Worm (Caenorhabditis elegans) whole organism, young adult: Measurements from ENCODE around the gene D1005.5.

ENCODE experiments used
- B0019.2 ChIP-seq: fragments of 200-800 bp; sonication (Bioruptor generic); conservative IDR thresholded peaks from 2 replicates; pipeline ENCODE4 v1.3.6; 2022; ENCODE audit warnings: missing genetic modification reagents, missing genetic modification characterization, missing compliant biosample characterization
- B0336.3 ChIP-seq: fragments of 200-800 bp; sonication (Bioruptor generic); IDR thresholded peaks from 2 replicates; pipeline ENCODE4 v1.3.6; 2022; ENCODE audit warnings: missing genetic modification characterization, missing compliant biosample characterization
- D2030.7 ChIP-seq: fragments of 200-800 bp; sonication (Bioruptor generic); IDR thresholded peaks from 2 replicates; pipeline ENCODE4 v1.3.6; 2022; ENCODE audit warnings: missing genetic modification reagents, missing genetic modification characterization, missing compliant biosample characterization
- F22D6.2 ChIP-seq: sonication (generic microtip); optimal IDR thresholded peaks from 2 replicates; lab custom pipeline; 2016; ENCODE audit warnings: mild to moderate bottlenecking, missing genetic modification characterization, missing compliant biosample characterization
- F23B12.7 ChIP-seq: sonication (generic microtip); optimal IDR thresholded peaks from 2 replicates; lab custom pipeline; 2017; ENCODE audit warnings: missing genetic modification characterization, mild to moderate bottlenecking, missing compliant biosample characterization, antibody characterized with exemption, moderate library complexity; ENCODE audit not compliant: insufficient read depth
- F37B4.10 ChIP-seq: fragments of 200-800 bp; sonication (Bioruptor generic); IDR thresholded peaks from 2 replicates; pipeline ENCODE4 v1.3.6; 2022; ENCODE audit warnings: missing genetic modification characterization, missing compliant biosample characterization
- F39B2.1 ChIP-seq: fragments of 200-800 bp; sonication (Bioruptor generic); IDR thresholded peaks from 2 replicates; pipeline ENCODE4 v1.3.6; 2022; ENCODE audit warnings: missing genetic modification reagents, missing genetic modification characterization, missing compliant biosample characterization
- F49E8.2 ChIP-seq: sonication (generic microtip); optimal IDR thresholded peaks from 3 replicates; lab custom pipeline; 2017; ENCODE audit warnings: missing genetic modification characterization, mild to moderate bottlenecking, missing compliant biosample characterization, antibody characterized with exemption, moderate library complexity; ENCODE audit not compliant: insufficient read depth
- F55B11.4 ChIP-seq: sonication (generic microtip); optimal IDR thresholded peaks from 2 replicates; lab custom pipeline; 2016; ENCODE audit warnings: missing compliant biosample characterization, missing genetic modification characterization, borderline replicate concordance; ENCODE audit not compliant: insufficient read depth
- K11D2.4 ChIP-seq: fragments of 200-800 bp; sonication (Bioruptor generic); IDR thresholded peaks from 2 replicates; pipeline ENCODE4 v1.3.6; 2022; ENCODE audit warnings: missing genetic modification reagents, missing genetic modification characterization, missing compliant biosample characterization
- K12H6.12 ChIP-seq: fragments of 200-800 bp; sonication (Bioruptor generic); optimal IDR thresholded peaks from 2 replicates; lab custom pipeline; 2018; ENCODE audit warnings: mild to moderate bottlenecking, missing genetic modification characterization, missing compliant biosample characterization
- Y67H2A.10 ChIP-seq: fragments of 200-800 bp; sonication (Bioruptor generic); conservative IDR thresholded peaks from 2 replicates; pipeline ENCODE4 v1.3.6; 2022; ENCODE audit warnings: missing genetic modification reagents, missing genetic modification characterization, missing compliant biosample characterization
- Y95B8A.8 ChIP-seq: fragments of 200-800 bp; sonication (Bioruptor generic); IDR thresholded peaks from 2 replicates; pipeline ENCODE4 v1.3.6; 2022; ENCODE audit warnings: missing genetic modification reagents, missing genetic modification characterization, missing compliant biosample characterization
- ama-1 ChIP-seq, 3 experiments: fragments of 150-350 bp in 1 of 3; sonication (generic microtip) in 2 of 3; optimal IDR thresholded peaks; 2 replicates each; lab custom pipeline; 2014 to 2018; ENCODE audit warnings: missing biosample characterization in 2 of 3, missing genetic modification characterization in 2 of 3, missing genetic modification reagents in 2 of 3
- aptf-2 ChIP-seq: fragments of 200-800 bp; sonication (Bioruptor generic); conservative IDR thresholded peaks from 2 replicates; pipeline ENCODE4 v1.3.6; 2022; ENCODE audit warnings: missing genetic modification reagents, missing genetic modification characterization, missing compliant biosample characterization
- atf-7 ChIP-seq: sonication (generic microtip); optimal IDR thresholded peaks from 2 replicates; lab custom pipeline; 2017; ENCODE audit warnings: mild to moderate bottlenecking, missing genetic modification characterization, missing compliant biosample characterization
- cebp-2 ChIP-seq: fragments of 200-800 bp; sonication (Bioruptor generic); IDR thresholded peaks from 2 replicates; pipeline ENCODE4 v1.3.6; 2022; ENCODE audit warnings: missing genetic modification characterization, missing compliant biosample characterization
- ceh-100 ChIP-seq: fragments of 200-800 bp; sonication (Bioruptor generic); IDR thresholded peaks from 2 replicates; pipeline ENCODE4 v1.3.6; 2022; ENCODE audit warnings: missing genetic modification reagents, missing genetic modification characterization, missing compliant biosample characterization
- ceh-27 ChIP-seq: fragments of 200-800 bp; sonication (Bioruptor generic); optimal IDR thresholded peaks from 2 replicates; lab custom pipeline; 2018; ENCODE audit warnings: mild to moderate bottlenecking, missing genetic modification characterization, moderate library complexity, missing compliant biosample characterization
- ceh-91 ChIP-seq: fragments of 200-800 bp; sonication (Bioruptor generic); IDR thresholded peaks from 2 replicates; pipeline ENCODE4 v1.3.6; 2022; ENCODE audit warnings: missing genetic modification reagents, missing genetic modification characterization, missing compliant biosample characterization
- chd-7 ChIP-seq: sonication (generic microtip); optimal IDR thresholded peaks from 2 replicates; lab custom pipeline; 2016; ENCODE audit warnings: mild to moderate bottlenecking, missing genetic modification characterization, moderate library complexity, missing compliant biosample characterization
- die-1 ChIP-seq: sonication (generic microtip); optimal IDR thresholded peaks from 2 replicates; lab custom pipeline; 2016; ENCODE audit warnings: missing genotype, mild to moderate bottlenecking, missing genetic modification characterization, missing compliant biosample characterization
- egl-44 ChIP-seq: fragments of 200-800 bp; sonication (Bioruptor generic); IDR thresholded peaks from 2 replicates; pipeline ENCODE4 v1.3.6; 2022; ENCODE audit warnings: missing genetic modification reagents, missing genetic modification characterization, missing compliant biosample characterization
- ekl-4 ChIP-seq: fragments of 200-800 bp; sonication (Bioruptor generic); IDR thresholded peaks from 2 replicates; pipeline ENCODE4 v1.3.6; 2022; ENCODE audit warnings: missing genetic modification reagents, missing genetic modification characterization, missing compliant biosample characterization
- gei-17 ChIP-seq: fragments of 200-800 bp; sonication (Bioruptor generic); optimal IDR thresholded peaks from 2 replicates; lab custom pipeline; 2018; ENCODE audit warnings: mild to moderate bottlenecking, missing genetic modification characterization, missing compliant biosample characterization
- him-1 ChIP-seq: sonication (generic microtip); optimal IDR thresholded peaks from 2 replicates; lab custom pipeline; 2016; ENCODE audit warnings: missing genotype, missing genetic modification reagents, missing genetic modification characterization, missing compliant biosample characterization
- hsf-1 ChIP-seq: fragments of 200-800 bp; sonication (Bioruptor generic); IDR thresholded peaks from 2 replicates; pipeline ENCODE4 v1.3.6; 2022; ENCODE audit warnings: missing genetic modification reagents, missing genetic modification characterization, missing compliant biosample characterization
- lag-1 ChIP-seq: fragments of 200-800 bp; sonication (Bioruptor generic); IDR thresholded peaks from 2 replicates; pipeline ENCODE4 v1.3.6; 2022; ENCODE audit warnings: missing genetic modification reagents, missing genetic modification characterization, missing compliant biosample characterization
- let-526 ChIP-seq: fragments of 200-800 bp; sonication (Bioruptor generic); IDR thresholded peaks from 2 replicates; pipeline ENCODE4 v1.3.6; 2022; ENCODE audit warnings: missing genetic modification reagents, missing genetic modification characterization, missing compliant biosample characterization
- lin-26 ChIP-seq: fragments of 200-800 bp; sonication (Bioruptor generic); IDR thresholded peaks from 2 replicates; pipeline ENCODE4 v1.3.6; 2022; ENCODE audit warnings: missing genetic modification reagents, missing genetic modification characterization, missing compliant biosample characterization
- lsy-27 ChIP-seq: sonication (generic microtip); optimal IDR thresholded peaks from 2 replicates; lab custom pipeline; 2017; ENCODE audit warnings: missing genetic modification characterization, mild to moderate bottlenecking, missing compliant biosample characterization, antibody characterized with exemption, missing genotype, borderline replicate concordance; ENCODE audit not compliant: insufficient read depth
- madf-10 ChIP-seq: sonication (generic microtip); optimal IDR thresholded peaks from 2 replicates; lab custom pipeline; 2016; ENCODE audit warnings: mild to moderate bottlenecking, missing genetic modification characterization, missing compliant biosample characterization
- madf-3 ChIP-seq: fragments of 200-800 bp; sonication (Bioruptor generic); IDR thresholded peaks from 2 replicates; pipeline ENCODE4 v1.3.6; 2022; ENCODE audit warnings: missing genetic modification reagents, missing genetic modification characterization, missing compliant biosample characterization
- mcd-1 ChIP-seq: fragments of 200-800 bp; sonication (Bioruptor generic); IDR thresholded peaks from 2 replicates; pipeline ENCODE4 v1.3.6; 2022; ENCODE audit warnings: missing genetic modification reagents, missing genetic modification characterization, missing compliant biosample characterization
- nfyb-1 ChIP-seq: fragments of 200-800 bp; sonication (Bioruptor generic); IDR thresholded peaks from 2 replicates; pipeline ENCODE4 v1.3.6; 2022; ENCODE audit warnings: missing genetic modification reagents, missing genetic modification characterization, missing compliant biosample characterization
- nhr-179 ChIP-seq: sonication (generic microtip); optimal IDR thresholded peaks from 2 replicates; lab custom pipeline; 2016; ENCODE audit warnings: mild to moderate bottlenecking, missing genetic modification characterization, missing compliant biosample characterization
- pbrm-1 ChIP-seq: fragments of 200-800 bp; sonication (Bioruptor generic); IDR thresholded peaks from 2 replicates; pipeline ENCODE4 v1.3.6; 2022; ENCODE audit warnings: missing genetic modification reagents, missing genetic modification characterization, missing compliant biosample characterization
- sea-2 ChIP-seq: fragments of 200-800 bp; sonication (Bioruptor generic); IDR thresholded peaks from 2 replicates; pipeline ENCODE4 v1.3.6; 2022; ENCODE audit warnings: missing genetic modification characterization, missing compliant biosample characterization
- snpc-3.4 ChIP-seq: sonication (generic microtip); optimal IDR thresholded peaks from 2 replicates; lab custom pipeline; 2017; ENCODE audit warnings: missing genetic modification characterization, mild to moderate bottlenecking, missing compliant biosample characterization, antibody characterized with exemption, moderate library complexity, missing genotype, missing genetic modification reagents
- unc-62 ChIP-seq: fragments of 150-350 bp; optimal IDR thresholded peaks from 2 replicates; lab custom pipeline; 2014; ENCODE audit warnings: missing biosample characterization, missing genetic modification reagents, missing genetic modification characterization
- zfh-2 ChIP-seq: fragments of 200-800 bp; sonication (Bioruptor generic); conservative IDR thresholded peaks from 2 replicates; pipeline ENCODE4 v1.3.6; 2022; ENCODE audit warnings: missing genetic modification reagents, missing genetic modification characterization, missing compliant biosample characterization
- ztf-18 ChIP-seq: sonication (generic microtip); optimal IDR thresholded peaks from 2 replicates; lab custom pipeline; 2016; ENCODE audit warnings: missing genotype, mild to moderate bottlenecking, missing genetic modification characterization, missing compliant biosample characterization
- ztf-22 ChIP-seq: fragments of 200-800 bp; sonication (Bioruptor generic); optimal IDR thresholded peaks from 2 replicates; lab custom pipeline; 2018; ENCODE audit warnings: mild to moderate bottlenecking, missing genetic modification characterization, moderate library complexity, missing compliant biosample characterization
- ztf-26 ChIP-seq: sonication (generic microtip); optimal IDR thresholded peaks from 2 replicates; lab custom pipeline; 2017; ENCODE audit warnings: missing genetic modification characterization, missing compliant biosample characterization
- ztf-3 ChIP-seq: fragments of 200-800 bp; sonication (Bioruptor generic); optimal IDR thresholded peaks from 2 replicates; lab custom pipeline; 2018; ENCODE audit warnings: mild to moderate bottlenecking, missing genetic modification characterization, missing compliant biosample characterization

D1005.5 gene

DNA sequence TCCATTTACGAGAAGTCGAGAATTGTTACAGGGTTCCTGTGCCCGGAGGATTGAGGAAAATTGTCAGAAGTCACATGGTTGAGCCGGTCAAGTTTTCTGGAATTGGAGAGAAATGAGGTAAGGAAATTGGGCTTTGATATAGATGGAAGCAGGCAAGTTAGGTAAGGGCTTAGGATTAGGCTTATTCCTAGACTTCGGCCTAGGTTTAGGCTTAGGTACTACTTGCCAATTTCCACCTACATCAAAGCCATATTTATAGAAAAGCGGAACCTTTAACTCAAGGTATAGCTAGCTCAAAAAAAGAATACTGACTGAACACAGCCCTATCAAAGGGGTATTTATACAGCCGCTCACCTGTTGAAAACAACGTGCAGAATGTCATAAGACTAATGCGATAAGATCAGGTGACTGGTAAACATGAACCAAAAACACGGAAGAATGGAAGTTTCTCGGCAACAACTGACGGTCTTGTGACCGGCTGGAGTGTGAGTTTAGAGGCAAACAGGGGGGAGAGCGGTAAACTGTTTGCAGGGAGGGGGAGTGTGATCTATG is 31.8 kb upstream of the D1005.5 start (continued):
- TF ChIP-seq F55B11.4 (tag; lab: Kevin White, UChicago) = no peak
- peak; percentile 80 for TF ChIP-seq gei-17
- no peak for TF ChIP-seq F37B4.10
- TF ChIP-seq zfh-2 (GFP tag; lab: Robert Waterston, UW) = 0 out of 2 replicates have a peak, but pooled peaks have one; percentile 16
- TF ChIP-seq Y67H2A.10 = 0 out of 2 replicates have a peak, but pooled peaks have one; percentile 7
- TF ChIP-seq ztf-22 (GFP tag; lab: Kevin White, UChicago) = peak; percentile 54
- TF ChIP-seq F39B2.1 = no peak
- TF ChIP-seq pbrm-1 = 0 out of 2 replicates have a peak, but pooled peaks have one; percentile 18
- TF ChIP-seq madf-3 = no peak
- no peak for TF ChIP-seq ztf-3 (GFP tag; lab: Kevin White, UChicago)
- TF ChIP-seq unc-62 = peak; percentile 81
- TF ChIP-seq F23B12.7 (tag; lab: Kevin White, UChicago) = peak; percentile 56
- TF ChIP-seq snpc-3.4 (tag; lab: Kevin White, UChicago) = no peak
- TF ChIP-seq hsf-1 (GFP tag; lab: Robert Waterston, UW) = peak; percentile 93
- TF ChIP-seq Y95B8A.8 (GFP tag; lab: Robert Waterston, UW) = no peak
- no peak for TF ChIP-seq nhr-179 (tag; lab: Kevin White, UChicago)
- TF ChIP-seq nfyb-1 (GFP tag; lab: Robert Waterston, UW) = peak; percentile 50; the same call in 1 of the 2 replicates
- TF ChIP-seq K12H6.12 = no peak
- TF ChIP-seq F22D6.2 = peak; percentile 68
- no peak for TF ChIP-seq ceh-91 (GFP tag; lab: Robert Waterston, UW)
- peak; percentile 99 for TF ChIP-seq ama-1 (optimal IDR thresholded peaks at IDR 0.05; lab: Kevin White, UChicago)
- no peak for TF ChIP-seq ama-1 (GFP tag; optimal IDR thresholded peaks at IDR 0.05; lab: Kevin White, UChicago)
- peak; percentile 93 for TF ChIP-seq let-526
- TF ChIP-seq die-1 (tag; lab: Kevin White, UChicago) = no peak
- peak; percentile 58 for TF ChIP-seq atf-7 (tag; lab: Kevin White, UChicago)
- TF ChIP-seq chd-7 (tag; lab: Kevin White, UChicago) = peak; percentile 44
- peak; percentile 79 for TF ChIP-seq K11D2.4 (GFP tag; lab: Robert Waterston, UW)
- TF ChIP-seq ztf-26 = peak; percentile 55
- no peak for TF ChIP-seq B0019.2 (GFP tag; lab: Robert Waterston, UW)
- TF ChIP-seq aptf-2 (GFP tag; lab: Robert Waterston, UW) = no peak
- peak; percentile 5; the same call in 1 of the 2 replicates for TF ChIP-seq mcd-1
- peak; percentile 10 for TF ChIP-seq ceh-27 (GFP tag; lab: Kevin White, UChicago)
- peak; percentile 16; the same call in 1 of the 2 replicates for TF ChIP-seq B0336.3 (GFP tag; lab: Robert Waterston, UW)
- peak; percentile 62; the same call in 1 of the 2 replicates for TF ChIP-seq egl-44 (GFP tag; lab: Robert Waterston, UW)
- TF ChIP-seq ekl-4 (GFP tag; lab: Robert Waterston, UW) = peak; percentile 77
- no peak for TF ChIP-seq madf-10
- no peak for TF ChIP-seq cebp-2
- 0 out of 2 replicates have a peak, but pooled peaks have one; percentile 63 for TF ChIP-seq lin-26 (GFP tag; lab: Robert Waterston, UW)

DNA sequence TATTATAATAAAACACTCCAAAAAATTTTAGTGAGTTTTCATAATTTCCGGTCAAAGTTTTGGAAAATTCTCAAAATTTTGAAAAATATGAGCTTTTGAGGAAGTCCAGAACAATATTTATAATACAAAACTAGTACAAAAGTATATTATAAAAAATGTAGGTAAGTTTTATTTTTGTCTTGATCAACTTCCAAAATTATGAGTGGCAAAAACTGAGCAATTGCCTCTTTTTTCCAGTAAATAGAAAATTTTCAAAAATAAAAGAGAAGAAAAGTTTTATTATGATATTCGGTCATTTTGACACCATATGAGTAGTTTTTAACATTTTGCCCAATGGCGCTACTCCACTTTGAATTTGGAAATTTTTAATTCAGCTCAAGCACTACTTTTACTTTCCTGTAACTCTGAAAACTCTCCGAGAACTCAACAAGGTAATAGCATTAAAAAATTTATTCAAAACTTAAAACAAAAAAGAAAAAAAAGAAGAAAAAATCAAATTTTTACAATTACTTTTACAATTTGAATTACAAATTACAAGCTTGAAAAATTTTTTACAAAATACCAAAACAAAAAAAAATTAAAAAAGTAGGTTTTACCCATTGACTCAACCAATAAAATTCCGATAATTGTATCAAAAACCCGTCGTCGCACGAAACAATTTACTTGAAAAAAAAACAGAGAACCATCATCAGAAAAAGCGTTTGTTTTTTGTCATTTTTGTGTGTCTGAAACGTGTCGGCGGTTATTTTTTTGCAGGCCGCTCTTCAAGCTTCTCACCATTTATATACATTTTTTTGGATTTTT is 31.1 kb upstream of the D1005.5 start:
- TF ChIP-seq lsy-27 (tag; lab: Kevin White, UChicago) (no peak), ztf-22 (GFP tag; lab: Kevin White, UChicago) (peak; percentile 26), die-1 (tag; lab: Kevin White, UChicago) (no peak), Y67H2A.10 (peak; percentile 92), him-1 (no peak), unc-62 (no peak), F37B4.10 (no peak), ceh-100 (peak; percentile 64; the same call in 1 of the 2 replicates), D2030.7 (GFP tag; lab: Robert Waterston, UW) (no peak), F49E8.2 (tag; lab: Kevin White, UChicago) (no peak), ztf-26 (peak; percentile 40), lag-1 (GFP tag; lab: Robert Waterston, UW) (0 out of 2 replicates have a peak, but pooled peaks have one; percentile 80), K12H6.12 (no peak), sea-2 (no peak), ztf-18 (tag; lab: Kevin White, UChicago) (no peak)
